Fruit fly (Drosophila melanogaster): Measurements from ENCODE around the gene RpL34a.

Gene RpL34a

dm6 chr3R:26020244-26021171 lies 38.6 kb downstream of the RpL34a start (continued):
- TF ChIP-seq pnt (GFP tag; optimal IDR thresholded peaks at IDR 0.05) (no peak), CG15514 (GFP tag; optimal IDR thresholded peaks at IDR 0.05) (peak; percentile 8), Mes4 (GFP tag; optimal IDR thresholded peaks at IDR 0.05) (no peak), CG1024 (GFP tag; IDR thresholded peaks at IDR 0.05) (no peak), CG17829 (tag; optimal IDR thresholded peaks at IDR 0.05) (peak; percentile 58), Dp (GFP tag; optimal IDR thresholded peaks at IDR 0.05) (no peak), CG2129 (GFP tag; IDR thresholded peaks at IDR 0.05; ENCODE audit: partially characterized antibody) (no peak), CG32532 (GFP tag; IDR thresholded peaks at IDR 0.05) (peak; percentile 45), al (GFP tag; IDR thresholded peaks at IDR 0.05) (peak; percentile 29; the same call in 1 of the 2 replicates), CG9817 (tag; optimal IDR thresholded peaks at IDR 0.05) (peak; percentile 55), CG10267 (tag; optimal IDR thresholded peaks at IDR 0.05) (peak; percentile 67), Blimp-1 (GFP tag; optimal IDR thresholded peaks at IDR 0.05) (peak; percentile 72), br (optimal IDR thresholded peaks at IDR 0.05) (no peak), chinmo (GFP tag; IDR thresholded peaks at IDR 0.05; ENCODE audit: partially characterized antibody) (peak; percentile 99), Atf6 (GFP tag; IDR thresholded peaks at IDR 0.05) (no peak), jumu (GFP tag; optimal IDR thresholded peaks at IDR 0.05) (no peak), CG6272 (GFP tag; IDR thresholded peaks at IDR 0.05) (no peak), CG12071 (GFP tag; optimal IDR thresholded peaks at IDR 0.05) (no peak), aop (GFP tag; IDR thresholded peaks at IDR 0.05) (no peak), CG10565 (GFP tag; optimal IDR thresholded peaks at IDR 0.05) (no peak), maf-S (GFP tag; optimal IDR thresholded peaks at IDR 0.05) (no peak), CG11560 (tag; IDR thresholded peaks at IDR 0.05) (no peak), ab (GFP tag; optimal IDR thresholded peaks at IDR 0.05) (no peak), CG11456 (GFP tag; IDR thresholded peaks at IDR 0.05) (no peak), sim (GFP tag; IDR thresholded peaks at IDR 0.05) (peak; percentile 60; the same call in 1 of the 2 replicates), hb (GFP tag; IDR thresholded peaks at IDR 0.05; ENCODE audit: partially characterized antibody) (no peak), CHES-1-like (GFP tag; optimal IDR thresholded peaks at IDR 0.05) (no peak), hkb (optimal IDR thresholded peaks at IDR 0.05) (no peak), hkb (GFP tag; IDR thresholded peaks at IDR 0.05) (peak; percentile 37), Hr51 (GFP tag; optimal IDR thresholded peaks at IDR 0.05) (peak in 1 of 2 experiments; percentile 82), CG2678 (tag; optimal IDR thresholded peaks at IDR 0.05) (peak; percentile 82), CG17912 (GFP tag; optimal IDR thresholded peaks at IDR 0.05) (no peak), CG4424 (GFP tag; optimal IDR thresholded peaks at IDR 0.05) (peak; percentile 58), chm (GFP tag; IDR thresholded peaks at IDR 0.05) (peak; percentile 8; the same call in 1 of the 2 replicates), Elba2 (GFP tag; optimal IDR thresholded peaks at IDR 0.05) (no peak), C15 (GFP tag; IDR thresholded peaks at IDR 0.05) (no peak), CG8478 (optimal IDR thresholded peaks at IDR 0.05) (peak; percentile 82), CG6854 (GFP tag; optimal IDR thresholded peaks at IDR 0.05) (peak; percentile 49), H2.0 (GFP tag; IDR thresholded peaks at IDR 0.05) (peak; percentile 60), CG30431 (GFP tag; optimal IDR thresholded peaks at IDR 0.05) (peak; percentile 6), HmgZ (tag; optimal IDR thresholded peaks at IDR 0.05) (no peak), CG1602 (GFP tag; optimal IDR thresholded peaks at IDR 0.05) (peak; percentile 27), CG10654 (GFP tag; optimal IDR thresholded peaks at IDR 0.05) (peak; percentile 53), Dfd (GFP tag; optimal IDR thresholded peaks at IDR 0.05) (no peak), CG17802 (tag; optimal IDR thresholded peaks at IDR 0.05) (peak; percentile 37), tin (GFP tag; optimal IDR thresholded peaks at IDR 0.05) (peak; percentile 45), CG1233 (GFP tag; optimal IDR thresholded peaks at IDR 0.05) (peak; percentile 5), emc (GFP tag; optimal IDR thresholded peaks at IDR 0.05) (no peak), crp (GFP tag; optimal IDR thresholded peaks at IDR 0.05) (peak in 1 of 2 experiments; percentile 21), run (tag; optimal IDR thresholded peaks at IDR 0.05) (peak; percentile 63)
